Fruit fly (Drosophila melanogaster) whole organism, embryonic: Measurements from ENCODE around the gene CG18179.

Source experiments
- Adf1 ChIP-seq: fragments of 200-800 bp; sonication (Bioruptor generic); IDR thresholded peaks from 2 replicates; pipeline ENCODE4 v1.3.6; 2022; ENCODE audit warnings: missing biosample characterization, missing genetic modification characterization
- Antp ChIP-seq: fragments of 200-800 bp; sonication (Bioruptor generic); optimal IDR thresholded peaks from 3 replicates; lab custom pipeline; 2016; ENCODE audit warnings: missing biosample characterization, missing genetic modification characterization
- CG12299 ChIP-seq: fragments of 200-800 bp; sonication (Bioruptor generic); optimal IDR thresholded peaks from 2 replicates; lab custom pipeline; 2018; ENCODE audit warnings: missing biosample characterization, mild to moderate bottlenecking, missing genetic modification characterization
- CG12391 ChIP-seq: fragments of 200-800 bp; sonication (Bioruptor generic); optimal IDR thresholded peaks from 3 replicates; lab custom pipeline; 2018; ENCODE audit warnings: missing biosample characterization, mild to moderate bottlenecking, missing genetic modification characterization, moderate library complexity
- CG15269 ChIP-seq: fragments of 200-800 bp; sonication (Bioruptor generic); optimal IDR thresholded peaks from 2 replicates; lab custom pipeline; 2018; ENCODE audit warnings: missing biosample characterization, mild to moderate bottlenecking, missing genetic modification characterization, moderate library complexity
- CG17802 ChIP-seq: fragments of 200-800 bp; sonication (Bioruptor generic); optimal IDR thresholded peaks from 2 replicates; lab custom pipeline; 2018; ENCODE audit warnings: missing biosample characterization, mild to moderate bottlenecking, missing genetic modification characterization, moderate library complexity
- CG18619 ChIP-seq: fragments of 200-800 bp; sonication (Bioruptor generic); optimal IDR thresholded peaks from 3 replicates; lab custom pipeline; 2017; ENCODE audit warnings: missing biosample characterization, mild to moderate bottlenecking, missing genetic modification characterization
- CG18764 ChIP-seq: fragments of 200-800 bp; sonication (Bioruptor generic); optimal IDR thresholded peaks from 3 replicates; lab custom pipeline; 2016; ENCODE audit warnings: missing biosample characterization, missing genetic modification characterization
- CG30403 ChIP-seq: fragments of 200-800 bp; sonication (Bioruptor generic); optimal IDR thresholded peaks from 3 replicates; lab custom pipeline; 2016; ENCODE audit warnings: missing biosample characterization, missing genetic modification characterization
- CG3163 ChIP-seq: fragments of 200-800 bp; sonication (Bioruptor generic); optimal IDR thresholded peaks from 3 replicates; lab custom pipeline; 2016; ENCODE audit warnings: missing biosample characterization, missing genetic modification characterization
- CG3281 ChIP-seq: fragments of 200-800 bp; sonication (Bioruptor generic); optimal IDR thresholded peaks from 3 replicates; lab custom pipeline; 2017; ENCODE audit warnings: missing biosample characterization, mild to moderate bottlenecking, missing genetic modification characterization
- CG3407 ChIP-seq: fragments of 200-800 bp; sonication (Bioruptor generic); optimal IDR thresholded peaks from 2 replicates; lab custom pipeline; 2018; ENCODE audit warnings: missing biosample characterization, mild to moderate bottlenecking, missing genetic modification characterization
- CG3838 ChIP-seq: fragments of 200-800 bp; sonication (Bioruptor generic); optimal IDR thresholded peaks from 3 replicates; lab custom pipeline; 2016; ENCODE audit warnings: missing biosample characterization, missing genetic modification characterization
- CG3995 ChIP-seq: fragments of 200-800 bp; sonication (Bioruptor generic); optimal IDR thresholded peaks from 3 replicates; lab custom pipeline; 2016; ENCODE audit warnings: missing biosample characterization, missing genetic modification characterization
- CG42726 ChIP-seq: fragments of 200-800 bp; sonication (Bioruptor generic); IDR thresholded peaks from 2 replicates; pipeline ENCODE4 v1.3.6; 2022; ENCODE audit warnings: missing biosample characterization, missing genetic modification characterization; ENCODE audit not compliant: partially characterized antibody
- CG4360 ChIP-seq: fragments of 200-800 bp; sonication (Bioruptor generic); IDR thresholded peaks from 2 replicates; pipeline ENCODE4 v1.3.6; 2022; ENCODE audit warnings: missing biosample characterization, missing genetic modification characterization
- CG8388 ChIP-seq: fragments of 200-800 bp; sonication (Bioruptor generic); optimal IDR thresholded peaks from 2 replicates; lab custom pipeline; 2019; ENCODE audit warnings: missing biosample characterization, mild to moderate bottlenecking, missing genetic modification characterization, moderate library complexity
- MBD-R2 ChIP-seq: fragments of 200-800 bp; sonication (Bioruptor generic); IDR thresholded peaks from 2 replicates; pipeline ENCODE4 v1.3.6; 2022; ENCODE audit warnings: missing biosample characterization, missing genetic modification characterization
- Meics ChIP-seq: fragments of 200-800 bp; sonication (Bioruptor generic); optimal IDR thresholded peaks from 2 replicates; lab custom pipeline; 2017; ENCODE audit warnings: missing biosample characterization, mild to moderate bottlenecking, missing genetic modification characterization
- NfI ChIP-seq: fragments of 200-800 bp; sonication (Bioruptor generic); optimal IDR thresholded peaks from 3 replicates; lab custom pipeline; 2018; ENCODE audit warnings: missing biosample characterization, mild to moderate bottlenecking, missing genetic modification characterization, moderate library complexity
- Optix ChIP-seq: fragments of 200-800 bp; sonication (Bioruptor generic); IDR thresholded peaks from 3 replicates; pipeline ENCODE4 v1.3.6; 2022; ENCODE audit warnings: missing biosample characterization, missing genetic modification characterization
- Ptx1 ChIP-seq: fragments of 200-800 bp; sonication (Bioruptor generic); IDR thresholded peaks from 2 replicates; pipeline ENCODE4 v1.3.6; 2022; ENCODE audit warnings: missing biosample characterization, missing genetic modification characterization
- Rfx ChIP-seq: fragments of 200-800 bp; sonication (Bioruptor generic); IDR thresholded peaks from 2 replicates; pipeline ENCODE4 v1.3.6; 2022; ENCODE audit warnings: missing biosample characterization, missing genetic modification characterization
- Scr ChIP-seq: fragments of 200-800 bp; sonication (Bioruptor generic); IDR thresholded peaks from 2 replicates; pipeline ENCODE4 v1.3.6; 2022; ENCODE audit warnings: missing biosample characterization, missing genetic modification characterization; ENCODE audit not compliant: partially characterized antibody
- Sox100B ChIP-seq: fragments of 200-800 bp; sonication (Bioruptor generic); optimal IDR thresholded peaks from 3 replicates; lab custom pipeline; 2018; ENCODE audit warnings: missing biosample characterization, mild to moderate bottlenecking, missing genetic modification characterization
- Vsx1 ChIP-seq: fragments of 200-800 bp; sonication (Bioruptor generic); optimal IDR thresholded peaks from 2 replicates; lab custom pipeline; 2017; ENCODE audit warnings: missing biosample characterization, mild to moderate bottlenecking, missing genetic modification characterization, missing genetic modification reagents
- ac ChIP-seq: fragments of 200-800 bp; sonication (Bioruptor generic); optimal IDR thresholded peaks from 3 replicates; lab custom pipeline; 2017; ENCODE audit warnings: missing biosample characterization, mild to moderate bottlenecking, missing genetic modification characterization
- ase ChIP-seq: fragments of 200-800 bp; sonication (Bioruptor generic); IDR thresholded peaks from 3 replicates; pipeline ENCODE4 v1.3.6; 2022; ENCODE audit warnings: missing biosample characterization, missing genetic modification characterization
- bbx ChIP-seq: fragments of 200-800 bp; sonication (Bioruptor generic); IDR thresholded peaks from 2 replicates; pipeline ENCODE4 v1.3.6; 2022; ENCODE audit warnings: missing biosample characterization, missing genetic modification characterization; ENCODE audit not compliant: partially characterized antibody
- bowl ChIP-seq: fragments of 200-800 bp; sonication (Bioruptor generic); IDR thresholded peaks from 2 replicates; pipeline ENCODE4 v1.3.6; 2022; ENCODE audit warnings: missing biosample characterization, missing genetic modification characterization
- bsh ChIP-seq, 2 experiments: fragments of 200-800 bp; sonication (Bioruptor generic); optimal IDR thresholded peaks; 2 replicates each; lab custom pipeline; 2017 to 2018; ENCODE audit warnings: mild to moderate bottlenecking in 2 of 2, missing biosample characterization in 2 of 2, missing genetic modification characterization in 2 of 2, moderate library complexity in 1 of 2
- cad ChIP-seq: fragments of >200 bp; optimal IDR thresholded peaks from 2 replicates; lab custom pipeline; 2017; ENCODE audit warnings: missing biosample characterization, missing genetic modification characterization
- corto ChIP-seq: fragments of 200-800 bp; sonication (Bioruptor generic); optimal IDR thresholded peaks from 2 replicates; lab custom pipeline; 2016; ENCODE audit warnings: missing biosample characterization, mild to moderate bottlenecking, missing genetic modification characterization, moderate library complexity
- esg ChIP-seq: fragments of 200-800 bp; sonication (Bioruptor generic); conservative IDR thresholded peaks from 2 replicates; pipeline ENCODE4 v1.3.6; 2022; ENCODE audit warnings: missing biosample characterization, missing genetic modification characterization
- eve ChIP-seq, 2 experiments: fragments of >200 bp; optimal IDR thresholded peaks; 2 replicates each; lab custom pipeline; 2017; ENCODE audit warnings: missing biosample characterization in 2 of 2, missing genetic modification characterization in 2 of 2
- fru ChIP-seq: fragments of >200 bp; optimal IDR thresholded peaks from 2 replicates; lab custom pipeline; 2017
- grau ChIP-seq: fragments of 200-800 bp; optimal IDR thresholded peaks from 3 replicates; lab custom pipeline; 2019; ENCODE audit warnings: missing biosample characterization, mild to moderate bottlenecking, missing genetic modification characterization, moderate library complexity
- insv ChIP-seq, 2 experiments: fragments of 200-800 bp; sonication (Bioruptor generic); optimal IDR thresholded peaks; 3 replicates each; lab custom pipeline; 2016 to 2018; ENCODE audit warnings: missing biosample characterization in 2 of 2, missing genetic modification characterization in 2 of 2
- inv ChIP-seq: fragments of 200-800 bp; sonication (Bioruptor generic); IDR thresholded peaks from 2 replicates; pipeline ENCODE4 v1.3.6; 2022; ENCODE audit warnings: missing biosample characterization, missing genetic modification characterization; ENCODE audit not compliant: partially characterized antibody
- nerfin-1 ChIP-seq: fragments of 200-800 bp; sonication (Bioruptor generic); optimal IDR thresholded peaks from 3 replicates; lab custom pipeline; 2019; ENCODE audit warnings: missing biosample characterization, mild to moderate bottlenecking, missing genetic modification characterization, moderate library complexity
- org-1 ChIP-seq: fragments of 200-800 bp; sonication (Bioruptor generic); optimal IDR thresholded peaks from 2 replicates; lab custom pipeline; 2017; ENCODE audit warnings: missing biosample characterization, missing genetic modification characterization
- pros ChIP-seq: fragments of 200-800 bp; sonication (Bioruptor generic); optimal IDR thresholded peaks from 3 replicates; lab custom pipeline; 2019; ENCODE audit warnings: missing biosample characterization, mild to moderate bottlenecking, missing genetic modification characterization, moderate library complexity
- psq ChIP-seq: fragments of 200-800 bp; sonication (Bioruptor generic); optimal IDR thresholded peaks from 2 replicates; lab custom pipeline; 2017; ENCODE audit warnings: missing biosample characterization, missing genetic modification characterization
- ranshi ChIP-seq: fragments of 200-800 bp; sonication (Bioruptor generic); IDR thresholded peaks from 2 replicates; pipeline ENCODE4 v1.3.6; 2022; ENCODE audit warnings: missing biosample characterization, missing genetic modification characterization
- repo ChIP-seq: fragments of 200-800 bp; sonication (Bioruptor generic); optimal IDR thresholded peaks from 2 replicates; lab custom pipeline; 2016; ENCODE audit warnings: missing biosample characterization, missing genetic modification characterization
- row ChIP-seq: fragments of 200-800 bp; sonication (Bioruptor generic); IDR thresholded peaks from 3 replicates; pipeline ENCODE4 v1.3.6; 2022; ENCODE audit warnings: missing biosample characterization, missing genetic modification characterization
- ssp ChIP-seq: fragments of 200-800 bp; sonication (Bioruptor generic); IDR thresholded peaks from 2 replicates; pipeline ENCODE4 v1.3.6; 2022; ENCODE audit warnings: missing biosample characterization, missing genetic modification characterization
- tap ChIP-seq: fragments of 200-800 bp; optimal IDR thresholded peaks from 3 replicates; lab custom pipeline; 2019; ENCODE audit warnings: missing biosample characterization, mild to moderate bottlenecking, missing genetic modification characterization, moderate library complexity
- tx ChIP-seq: fragments of 200-800 bp; sonication (Bioruptor generic); optimal IDR thresholded peaks from 2 replicates; lab custom pipeline; 2016; ENCODE audit warnings: missing biosample characterization, missing genetic modification characterization
- zen ChIP-seq: fragments of 200-800 bp; sonication (Bioruptor generic); optimal IDR thresholded peaks from 3 replicates; lab custom pipeline; 2018; ENCODE audit warnings: missing biosample characterization, mild to moderate bottlenecking, missing genetic modification characterization, moderate library complexity
- zfh2 ChIP-seq: fragments of 200-800 bp; sonication (Bioruptor generic); optimal IDR thresholded peaks from 2 replicates; lab custom pipeline; 2016; ENCODE audit warnings: missing biosample characterization, missing genetic modification characterization

CG18179 gene

dm6 chr3L:9678007-9678497 lies 39.0 kb downstream of the CG18179 start (continued):
- TF ChIP-seq Scr (GFP tag; lab: Robert Waterston, UW) (no peak), bowl (no peak), Optix (GFP tag; lab: Robert Waterston, UW) (peak; percentile 12; the same call in 1 of the 3 replicates), ssp (no peak), Sox100B (GFP tag; lab: Kevin White, UChicago) (peak; percentile 14), CG3838 (GFP tag; lab: Kevin White, UChicago) (no peak), zen (tag; lab: Kevin White, UChicago) (peak; percentile 4), inv (GFP tag; lab: Robert Waterston, UW) (no peak), CG17802 (tag; lab: Kevin White, UChicago) (no peak), CG42726 (GFP tag; lab: Robert Waterston, UW) (no peak), zfh2 (no peak), CG3163 (GFP tag; lab: Kevin White, UChicago) (peak; percentile 17), fru (lab: Kevin White, UChicago) (no peak), nerfin-1 (peak; percentile 9), CG12299 (tag; lab: Kevin White, UChicago) (no peak), CG4360 (no peak), CG3281 (GFP tag; lab: Kevin White, UChicago) (no peak), CG15269 (tag; lab: Kevin White, UChicago) (no peak), Rfx (GFP tag; lab: Robert Waterston, UW) (no peak), grau (tag; lab: Kevin White, UChicago) (peak; percentile 85), tap (peak; percentile 2), ranshi (0 out of 2 replicates have a peak, but pooled peaks have one; percentile 5), Meics (GFP tag; lab: Kevin White, UChicago) (no peak), corto (no peak), CG12391 (tag; lab: Kevin White, UChicago) (peak; percentile 6), Antp (GFP tag; lab: Kevin White, UChicago) (peak; percentile 3), pros (GFP tag; lab: Kevin White, UChicago) (no peak), Vsx1 (GFP tag; lab: Kevin White, UChicago) (peak; percentile 50), tx (GFP tag; lab: Kevin White, UChicago) (no peak), cad (no peak), Adf1 (no peak), esg (no peak), bsh (GFP tag; optimal IDR thresholded peaks at IDR 0.05; lab: Kevin White, UChicago) (peak; percentile 4 to 14), CG18764 (GFP tag; lab: Kevin White, UChicago) (no peak), repo (GFP tag; lab: Kevin White, UChicago) (no peak), CG8388 (peak; percentile 68), insv (GFP tag; optimal IDR thresholded peaks at IDR 0.05; lab: Kevin White, UChicago) (no peak), MBD-R2 (GFP tag; lab: Robert Waterston, UW) (no peak), CG3995 (GFP tag; lab: Kevin White, UChicago) (no peak), ase (no peak), CG3407 (peak; percentile 0), NfI (GFP tag; lab: Kevin White, UChicago) (peak; percentile 3), bbx (GFP tag; lab: Robert Waterston, UW) (no peak), CG30403 (GFP tag; lab: Kevin White, UChicago) (no peak), psq (GFP tag; lab: Kevin White, UChicago) (peak; percentile 3), ac (no peak), CG18619 (no peak), row (GFP tag; lab: Robert Waterston, UW) (peak; percentile 43; the same call in 1 of the 3 replicates), org-1 (GFP tag; lab: Kevin White, UChicago) (no peak), eve (GFP tag; optimal IDR thresholded peaks at IDR 0.05; lab: Kevin White, UChicago) (peak in 1 of 2 experiments; percentile 54), Ptx1 (GFP tag; lab: Robert Waterston, UW) (no peak)
